Worm (Caenorhabditis elegans): ENCODE data around the gene W09G12.9.
"Not testable (repeated sequence)": the region's sequence is repeated elsewhere in the genome, so short reads cannot be mapped to it uniquely, and the experiment has no call there.

DNA sequence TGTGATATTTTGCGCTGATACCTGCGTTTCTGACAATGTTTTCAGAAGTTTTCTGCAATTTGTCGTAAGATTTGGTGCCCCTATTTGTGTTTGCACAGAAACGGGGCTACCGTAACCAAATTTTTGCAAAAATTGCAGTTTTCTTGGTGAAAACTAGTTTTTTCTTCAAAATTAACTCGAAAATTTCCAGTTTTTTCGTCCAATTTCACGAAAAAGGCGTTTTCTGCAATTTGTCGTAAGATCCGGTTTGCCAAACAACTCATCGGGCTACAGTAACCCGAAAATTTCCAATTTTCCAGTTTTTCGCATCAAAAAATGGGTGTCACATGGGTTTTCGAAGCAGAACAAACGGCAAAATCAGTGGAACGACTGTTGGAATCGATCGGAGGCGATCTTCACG, 28.9 kb upstream of the W09G12.9 start, which contains the start of gene mdt-20:
- TF ChIP-seq jun-1 (tag; optimal IDR thresholded peaks at IDR 0.05); snpc-4 (tag; optimal IDR thresholded peaks at IDR 0.05); ZK546.5 (tag; optimal IDR thresholded peaks at IDR 0.05); ama-1 (optimal IDR thresholded peaks at IDR 0.05); ceh-82 (tag; optimal IDR thresholded peaks at IDR 0.05); mes-2 (tag; optimal IDR thresholded peaks at IDR 0.05; ENCODE audit: poor library complexity, severe bottlenecking); egl-27 (tag; optimal IDR thresholded peaks at IDR 0.05); daf-8 (GFP tag; IDR thresholded peaks at IDR 0.05); fkh-10 (GFP tag; optimal IDR thresholded peaks at IDR 0.05); lin-15B (tag; optimal IDR thresholded peaks at IDR 0.05); nhr-77 (tag; optimal IDR thresholded peaks at IDR 0.05): not testable (repeated sequence)
